Fruit fly (Drosophila melanogaster) whole organism, embryonic: Measurements from ENCODE around the gene Pak.

Experiments used
- Antp ChIP-seq: fragments of 200-800 bp; sonication (Bioruptor generic); optimal IDR thresholded peaks from 3 replicates; lab custom pipeline; 2016; ENCODE audit warnings: missing biosample characterization, missing genetic modification characterization
- Blimp-1 ChIP-seq: fragments of 200-800 bp; sonication (Bioruptor generic); optimal IDR thresholded peaks from 3 replicates; lab custom pipeline; 2018; ENCODE audit warnings: missing biosample characterization, missing genetic modification characterization, mild to moderate bottlenecking, moderate library complexity, missing genetic modification reagents
- CG10366 ChIP-seq: fragments of 200-800 bp; sonication (Bioruptor generic); IDR thresholded peaks from 2 replicates; pipeline ENCODE4 v1.3.6; 2022; ENCODE audit warnings: missing biosample characterization, missing genetic modification characterization
- CG10462 ChIP-seq: fragments of 200-800 bp; sonication (Bioruptor generic); optimal IDR thresholded peaks from 2 replicates; lab custom pipeline; 2016; ENCODE audit warnings: missing biosample characterization, missing genetic modification characterization
- CG10565 ChIP-seq: fragments of 200-800 bp; sonication (Bioruptor generic); optimal IDR thresholded peaks from 3 replicates; lab custom pipeline; 2016; ENCODE audit warnings: missing biosample characterization, mild to moderate bottlenecking, missing genetic modification characterization
- CG11504 ChIP-seq: fragments of 200-800 bp; sonication (Bioruptor generic); optimal IDR thresholded peaks from 3 replicates; lab custom pipeline; 2019; ENCODE audit warnings: missing biosample characterization, mild to moderate bottlenecking, missing genetic modification characterization, moderate library complexity
- CG12219 ChIP-seq: fragments of 200-800 bp; sonication (Bioruptor generic); optimal IDR thresholded peaks from 3 replicates; lab custom pipeline; 2018; ENCODE audit warnings: missing biosample characterization, mild to moderate bottlenecking, missing genetic modification characterization
- CG12942 ChIP-seq: fragments of 200-800 bp; sonication (Bioruptor generic); optimal IDR thresholded peaks from 3 replicates; lab custom pipeline; 2016; ENCODE audit warnings: missing biosample characterization, missing genetic modification characterization
- CG15073 ChIP-seq: fragments of 200-800 bp; sonication (Bioruptor generic); optimal IDR thresholded peaks from 2 replicates; lab custom pipeline; 2016; ENCODE audit warnings: missing biosample characterization, missing genetic modification characterization
- CG17612 ChIP-seq: fragments of 200-800 bp; sonication (Bioruptor generic); IDR thresholded peaks from 2 replicates; pipeline ENCODE4 v1.3.6; 2022; ENCODE audit warnings: missing biosample characterization, missing genetic modification characterization
- CG32532 ChIP-seq: fragments of 200-800 bp; sonication (Bioruptor generic); IDR thresholded peaks from 2 replicates; pipeline ENCODE4 v1.3.6; 2022; ENCODE audit warnings: missing biosample characterization, missing genetic modification characterization
- CG34422 ChIP-seq: fragments of 200-800 bp; sonication (Bioruptor generic); IDR thresholded peaks from 3 replicates; pipeline ENCODE4 v1.3.6; 2022; ENCODE audit warnings: missing biosample characterization, missing genetic modification characterization
- CG3726 ChIP-seq: fragments of 200-800 bp; sonication (Bioruptor generic); IDR thresholded peaks from 3 replicates; pipeline ENCODE4, ENCODE4 v1.3.6; 2022; ENCODE audit warnings: missing biosample characterization, missing genetic modification characterization
- CG42726 ChIP-seq: fragments of 200-800 bp; sonication (Bioruptor generic); IDR thresholded peaks from 2 replicates; pipeline ENCODE4 v1.3.6; 2022; ENCODE audit warnings: missing biosample characterization, missing genetic modification characterization; ENCODE audit not compliant: partially characterized antibody
- CG4854 ChIP-seq: fragments of 200-800 bp; sonication (Bioruptor generic); optimal IDR thresholded peaks from 2 replicates; lab custom pipeline; 2016; ENCODE audit warnings: missing biosample characterization, missing genetic modification characterization, inconsistent platforms
- CG6791 ChIP-seq: fragments of 200-800 bp; sonication (Bioruptor generic); IDR thresholded peaks from 3 replicates; pipeline ENCODE4 v1.3.6; 2022; ENCODE audit warnings: missing biosample characterization, missing genetic modification characterization; ENCODE audit not compliant: partially characterized antibody
- CG6813 ChIP-seq: fragments of 200-800 bp; sonication (Bioruptor generic); optimal IDR thresholded peaks from 2 replicates; lab custom pipeline; 2017; ENCODE audit warnings: missing biosample characterization, missing genetic modification characterization, mild to moderate bottlenecking, moderate library complexity, missing genetic modification reagents
- CG8359 ChIP-seq: fragments of 200-800 bp; sonication (Bioruptor generic); optimal IDR thresholded peaks from 2 replicates; lab custom pipeline; 2017; ENCODE audit warnings: missing biosample characterization, mild to moderate bottlenecking, missing genetic modification characterization, borderline replicate concordance
- CG8765 ChIP-seq: fragments of 200-800 bp; sonication (Bioruptor generic); IDR thresholded peaks from 2 replicates; pipeline ENCODE4 v1.3.6; 2022; ENCODE audit warnings: missing biosample characterization, missing genetic modification characterization
- CG9932 ChIP-seq: fragments of 200-800 bp; sonication (Bioruptor generic); IDR thresholded peaks from 2 replicates; pipeline ENCODE4 v1.3.6; 2022; ENCODE audit warnings: missing biosample characterization, missing genetic modification characterization
- Dll ChIP-seq: fragments of 200-800 bp; sonication (Bioruptor generic); IDR thresholded peaks from 4 replicates; pipeline ENCODE4 v1.3.6; 2022; ENCODE audit warnings: missing biosample characterization, missing genetic modification characterization; ENCODE audit not compliant: partially characterized antibody
- Doc2 ChIP-seq: fragments of 200-800 bp; sonication (Bioruptor generic); IDR thresholded peaks from 2 replicates; pipeline ENCODE4 v1.3.6; 2022; ENCODE audit warnings: missing biosample characterization, missing genetic modification characterization
- Doc3 ChIP-seq: fragments of 200-800 bp; sonication (Bioruptor generic); IDR thresholded peaks from 3 replicates; pipeline ENCODE4 v1.3.6; 2022; ENCODE audit warnings: missing biosample characterization, missing genetic modification characterization; ENCODE audit not compliant: partially characterized antibody
- Dref ChIP-seq: fragments of 200-800 bp; sonication (Bioruptor generic); IDR thresholded peaks from 2 replicates; pipeline ENCODE4 v1.3.6; 2022; ENCODE audit warnings: missing biosample characterization, missing genetic modification characterization
- ERR ChIP-seq: fragments of 200-800 bp; sonication (Bioruptor generic); optimal IDR thresholded peaks from 2 replicates; lab custom pipeline; 2016; ENCODE audit warnings: missing biosample characterization, missing genetic modification characterization
- Ets65A ChIP-seq: fragments of 200-800 bp; sonication (Bioruptor generic); peaks from one replicate; lab custom pipeline; 2016; ENCODE audit warnings: missing biosample characterization, missing genetic modification characterization
- H2.0 ChIP-seq: fragments of 200-800 bp; sonication (Bioruptor generic); IDR thresholded peaks from 2 replicates; pipeline ENCODE4 v1.3.6; 2022; ENCODE audit warnings: missing biosample characterization, missing genetic modification characterization
- Ravus ChIP-seq: fragments of 200-800 bp; sonication (Bioruptor generic); IDR thresholded peaks from 2 replicates; pipeline ENCODE4 v1.3.6; 2022; ENCODE audit warnings: missing biosample characterization, missing genetic modification characterization
- YL-1 ChIP-seq: fragments of 200-800 bp; sonication (Bioruptor generic); optimal IDR thresholded peaks from 3 replicates; lab custom pipeline; 2017; ENCODE audit warnings: missing biosample characterization, mild to moderate bottlenecking, missing genetic modification characterization
- amos ChIP-seq: fragments of 200-800 bp; sonication (Bioruptor generic); IDR thresholded peaks from 2 replicates; pipeline ENCODE4 v1.3.6; 2022; ENCODE audit warnings: missing biosample characterization, missing genetic modification characterization; ENCODE audit not compliant: partially characterized antibody
- bbx ChIP-seq: fragments of 200-800 bp; sonication (Bioruptor generic); IDR thresholded peaks from 2 replicates; pipeline ENCODE4 v1.3.6; 2022; ENCODE audit warnings: missing biosample characterization, missing genetic modification characterization; ENCODE audit not compliant: partially characterized antibody
- chinmo ChIP-seq: fragments of 200-800 bp; sonication (Bioruptor generic); IDR thresholded peaks from 4 replicates; pipeline ENCODE4 v1.3.6; 2022; ENCODE audit warnings: missing biosample characterization, missing genetic modification characterization; ENCODE audit not compliant: partially characterized antibody
- corto ChIP-seq: fragments of 200-800 bp; sonication (Bioruptor generic); optimal IDR thresholded peaks from 2 replicates; lab custom pipeline; 2016; ENCODE audit warnings: missing biosample characterization, mild to moderate bottlenecking, missing genetic modification characterization, moderate library complexity
- da ChIP-seq: fragments of 200-800 bp; sonication (Bioruptor generic); optimal IDR thresholded peaks from 2 replicates; lab custom pipeline; 2016; ENCODE audit warnings: missing biosample characterization, missing genetic modification characterization
- dmrt99B ChIP-seq: fragments of 200-800 bp; sonication (Bioruptor generic); optimal IDR thresholded peaks from 2 replicates; lab custom pipeline; 2018; ENCODE audit warnings: missing biosample characterization, mild to moderate bottlenecking, missing genetic modification characterization, moderate library complexity
- exex ChIP-seq: fragments of 200-800 bp; sonication (Bioruptor generic); optimal IDR thresholded peaks from 4 replicates; lab custom pipeline; 2018; ENCODE audit warnings: missing biosample characterization, mild to moderate bottlenecking, missing genetic modification characterization, moderate library complexity
- eyg ChIP-seq: fragments of 200-800 bp; sonication (Bioruptor generic); optimal IDR thresholded peaks from 3 replicates; lab custom pipeline; 2016; ENCODE audit warnings: missing biosample characterization, missing genetic modification characterization
- fd64A ChIP-seq: fragments of 200-800 bp; sonication (Bioruptor generic); optimal IDR thresholded peaks from 3 replicates; lab custom pipeline; 2018; ENCODE audit warnings: missing biosample characterization, mild to moderate bottlenecking, missing genetic modification characterization
- gcm2 ChIP-seq: fragments of 200-800 bp; sonication (Bioruptor generic); optimal IDR thresholded peaks from 2 replicates; lab custom pipeline; 2016; ENCODE audit warnings: missing biosample characterization, missing genetic modification characterization
- grn ChIP-seq: fragments of 200-800 bp; sonication (Bioruptor generic); optimal IDR thresholded peaks from 3 replicates; lab custom pipeline; 2017; ENCODE audit warnings: missing biosample characterization, missing genetic modification characterization
- jumu ChIP-seq: fragments of 200-800 bp; sonication (Bioruptor generic); optimal IDR thresholded peaks from 3 replicates; lab custom pipeline; 2016; ENCODE audit warnings: missing biosample characterization, missing genetic modification characterization
- luna ChIP-seq: fragments of 200-800 bp; sonication (Bioruptor generic); optimal IDR thresholded peaks from 2 replicates; lab custom pipeline; 2016; ENCODE audit warnings: missing biosample characterization, missing genetic modification characterization
- mirr ChIP-seq: fragments of 200-800 bp; sonication (Bioruptor generic); optimal IDR thresholded peaks from 3 replicates; lab custom pipeline; 2018; ENCODE audit warnings: missing biosample characterization, mild to moderate bottlenecking, missing genetic modification characterization
- pnt ChIP-seq: fragments of 200-800 bp; sonication (Bioruptor generic); optimal IDR thresholded peaks from 3 replicates; lab custom pipeline; 2016; ENCODE audit warnings: missing biosample characterization, missing genetic modification characterization
- prd ChIP-seq, 3 experiments: fragments of >200 bp in 2 of 3; fragments of 200-800 bp in 1 of 3; sonication (Bioruptor generic) in 1 of 3; optimal IDR thresholded peaks in 2 of 3; IDR thresholded peaks in 1 of 3; 2 replicates in 2 of 3; 3 replicates in 1 of 3; pipeline versions ENCODE4 v1.3.6 to Lab custom; 2017 to 2022; ENCODE audit warnings: missing biosample characterization in 1 of 3, missing genetic modification characterization in 1 of 3
- pros ChIP-seq: fragments of 200-800 bp; sonication (Bioruptor generic); optimal IDR thresholded peaks from 3 replicates; lab custom pipeline; 2019; ENCODE audit warnings: missing biosample characterization, mild to moderate bottlenecking, missing genetic modification characterization, moderate library complexity
- ro ChIP-seq: fragments of 200-800 bp; sonication (Bioruptor generic); IDR thresholded peaks from 2 replicates; pipeline ENCODE4 v1.3.6; 2022; ENCODE audit warnings: missing biosample characterization, missing genetic modification characterization
- sd ChIP-seq: fragments of 200-800 bp; sonication (Bioruptor generic); optimal IDR thresholded peaks from 3 replicates; lab custom pipeline; 2018; ENCODE audit warnings: missing biosample characterization, mild to moderate bottlenecking, missing genetic modification characterization, moderate library complexity
- seq ChIP-seq: fragments of 200-800 bp; sonication (Bioruptor generic); IDR thresholded peaks from 2 replicates; pipeline ENCODE4 v1.3.6; 2022; ENCODE audit warnings: missing biosample characterization, missing genetic modification characterization

Pak gene

DNA sequence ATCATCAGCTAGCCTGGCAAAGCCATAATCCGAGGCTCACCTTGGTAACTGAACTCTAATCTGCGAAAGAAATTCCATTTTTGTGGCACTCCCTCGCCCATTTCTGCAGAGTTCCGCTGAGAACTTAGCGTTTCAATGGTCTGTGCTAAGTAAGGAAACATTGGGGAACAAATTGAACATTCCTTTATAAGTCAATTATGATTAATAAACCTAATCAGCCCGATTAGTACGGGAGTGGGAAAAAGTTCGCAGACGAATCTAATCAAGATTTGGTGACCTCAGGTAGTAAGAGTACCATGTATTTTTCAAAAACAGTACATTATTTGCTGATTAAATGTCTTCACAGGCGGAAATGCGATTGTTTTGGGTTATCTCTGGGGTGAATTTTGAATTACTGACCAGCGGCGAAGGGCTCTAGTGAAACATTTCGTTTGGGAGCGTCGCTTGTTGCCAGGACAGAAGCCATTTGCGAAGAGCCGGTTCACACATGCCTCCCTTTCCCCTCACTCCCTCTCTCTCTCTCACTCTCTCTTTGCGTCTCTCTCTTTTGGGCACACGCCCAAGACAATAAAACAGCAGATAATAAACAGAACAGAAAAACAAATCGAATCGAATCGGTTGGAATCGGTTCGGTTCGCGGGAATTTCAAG is 52.0 kb downstream of the Pak start (continued):
- TF ChIP-seq fd64A (GFP tag; lab: Kevin White, UChicago) = no peak
- TF ChIP-seq dmrt99B (tag; lab: Kevin White, UChicago) = no peak
- no peak for TF ChIP-seq CG10565 (GFP tag; lab: Kevin White, UChicago)
- TF ChIP-seq bbx (GFP tag; lab: Robert Waterston, UW) = 0 out of 2 replicates have a peak, but pooled peaks have one; percentile 13
- no peak for TF ChIP-seq CG4854 (GFP tag; lab: Kevin White, UChicago)
- TF ChIP-seq corto (GFP tag; lab: Kevin White, UChicago) = no peak
- TF ChIP-seq CG10366 (GFP tag; lab: Robert Waterston, UW) = no peak
- no peak for TF ChIP-seq ro (GFP tag; lab: Robert Waterston, UW)
- TF ChIP-seq CG6813 (GFP tag; lab: Kevin White, UChicago) = no peak
- TF ChIP-seq Dref (GFP tag; lab: Robert Waterston, UW) = no peak
- TF ChIP-seq Antp (GFP tag; lab: Kevin White, UChicago) = no peak
- no peak for TF ChIP-seq Doc3 (GFP tag; lab: Robert Waterston, UW)
- TF ChIP-seq gcm2 (GFP tag; lab: Kevin White, UChicago) = no peak
- no peak for TF ChIP-seq seq (GFP tag; lab: Robert Waterston, UW)
- 0 out of 4 replicates have a peak, but pooled peaks have one; percentile 69 for TF ChIP-seq chinmo (GFP tag; lab: Robert Waterston, UW)
- no peak for TF ChIP-seq pros (GFP tag; lab: Kevin White, UChicago)
- peak; percentile 25 for TF ChIP-seq grn (GFP tag; lab: Kevin White, UChicago)
- no peak for TF ChIP-seq Ravus (GFP tag; lab: Robert Waterston, UW)
- TF ChIP-seq CG8765 (GFP tag; lab: Robert Waterston, UW) = no peak
- no peak for TF ChIP-seq CG12219 (GFP tag; lab: Kevin White, UChicago)
- TF ChIP-seq CG6791 (GFP tag; lab: Robert Waterston, UW) = no peak
- TF ChIP-seq H2.0 (GFP tag; lab: Robert Waterston, UW) = no peak
- TF ChIP-seq luna (GFP tag; lab: Kevin White, UChicago) = no peak
- TF ChIP-seq amos = no peak
- TF ChIP-seq CG12942 (GFP tag; lab: Kevin White, UChicago) = no peak
- TF ChIP-seq mirr = peak; percentile 76
- TF ChIP-seq CG9932 (GFP tag; lab: Robert Waterston, UW) = no peak
- TF ChIP-seq YL-1 (GFP tag; lab: Kevin White, UChicago) = no peak
- no peak for TF ChIP-seq jumu (GFP tag; lab: Kevin White, UChicago)
- TF ChIP-seq CG8359 = no peak
- no peak for TF ChIP-seq da (GFP tag; lab: Kevin White, UChicago)
- peak; percentile 94 for TF ChIP-seq exex (tag; lab: Kevin White, UChicago)
- no peak for TF ChIP-seq Dll (GFP tag; lab: Robert Waterston, UW)
- TF ChIP-seq CG10462 = no peak
- no peak for TF ChIP-seq CG32532 (GFP tag; lab: Robert Waterston, UW)
- TF ChIP-seq CG34422 = no peak
- TF ChIP-seq prd (optimal IDR thresholded peaks at IDR 0.05; lab: Kevin White, UChicago) = no peak
- TF ChIP-seq prd (GFP tag; IDR thresholded peaks at IDR 0.05; lab: Robert Waterston, UW) = no peak
- TF ChIP-seq CG11504 (tag; lab: Kevin White, UChicago) = no peak
- TF ChIP-seq ERR (GFP tag; lab: Kevin White, UChicago) = no peak
- no peak for TF ChIP-seq CG17612
- peak; percentile 68 for TF ChIP-seq Ets65A (GFP tag; lab: Kevin White, UChicago)
- TF ChIP-seq Doc2 (GFP tag; lab: Robert Waterston, UW) = no peak
- no peak for TF ChIP-seq eyg (GFP tag; lab: Kevin White, UChicago)
- TF ChIP-seq CG42726 = no peak
- TF ChIP-seq CG15073 (GFP tag; lab: Kevin White, UChicago) = no peak
- TF ChIP-seq pnt (GFP tag; lab: Kevin White, UChicago) = no peak
- no peak for TF ChIP-seq CG3726 (GFP tag; lab: Robert Waterston, UW)
- no peak for TF ChIP-seq Blimp-1 (GFP tag; lab: Kevin White, UChicago)
- peak; percentile 61 for TF ChIP-seq sd
